Worm (Caenorhabditis elegans): ENCODE data around the gene Y69H2.15.
A peak's percentile ranks its signal among the peaks of the same experiment; 100 is the strongest.

Gene Y69H2.15

ce11 chrV:18586954-18587353, 39.7 kb downstream of the Y69H2.15 start:
- TF ChIP-seq lin-15B (tag; optimal IDR thresholded peaks at IDR 0.05) (no peak), unc-62 (GFP tag; optimal IDR thresholded peaks at IDR 0.05 in 1 of 2) (peak in 1 of 2 experiments; percentile 87), unc-62 (tag; optimal IDR thresholded peaks at IDR 0.05) (no peak)

- TF ChIP-seq php-3 (GFP tag; IDR thresholded peaks at IDR 0.05) (no peak), mxl-2 (GFP tag; conservative IDR thresholded peaks at IDR 0.05) (no peak), unc-62 (GFP tag; optimal IDR thresholded peaks at IDR 0.05 in 1 of 2) (peak in 1 of 2 experiments; percentile 97), unc-62 (tag; optimal IDR thresholded peaks at IDR 0.05) (no peak), F37D6.2 (tag; optimal IDR thresholded peaks at IDR 0.05) (no peak), Y75B8A.6 (GFP tag; IDR thresholded peaks at IDR 0.05) (no peak), T26A8.4 (GFP tag; IDR thresholded peaks at IDR 0.05) (no peak)
Observed at ce11 chrV:18585102-18585501, 41.6 kb downstream of the Y69H2.15 start.

ce11 chrV:18582358-18582757, 44.3 kb downstream of the Y69H2.15 start, which contains the start of gene txt-14:
TSS of gene txt-14 (plus strand) at chrV:18582658.
- TF ChIP-seq madf-9 (GFP tag; conservative IDR thresholded peaks at IDR 0.05): no peak

ce11 chrV:18581393-18582113, 45.1 kb downstream of the Y69H2.15 start:
- TF ChIP-seq ceh-20 (GFP tag; IDR thresholded peaks at IDR 0.05): 0 out of 2 replicates have a peak, but pooled peaks have one; percentile 13
- TF ChIP-seq hlh-30 (tag; optimal IDR thresholded peaks at IDR 0.05; ENCODE audit: insufficient read depth): peak; percentile 19
- no peak for TF ChIP-seq nhr-42 (GFP tag; IDR thresholded peaks at IDR 0.05)
- peak in 1 of 2 experiments; percentile 72 for TF ChIP-seq unc-62 (GFP tag; optimal IDR thresholded peaks at IDR 0.05 in 1 of 2)
- TF ChIP-seq unc-62 (tag; optimal IDR thresholded peaks at IDR 0.05): no peak
- TF ChIP-seq nhr-11 (tag; optimal IDR thresholded peaks at IDR 0.05): peak; percentile 59
- no peak for TF ChIP-seq nhr-41 (GFP tag; IDR thresholded peaks at IDR 0.05)
- peak in 1 of 2 experiments; percentile 48 for TF ChIP-seq daf-16 (GFP tag; optimal IDR thresholded peaks at IDR 0.05)
- no peak for TF ChIP-seq daf-16 (tag; optimal IDR thresholded peaks at IDR 0.05)

- TF ChIP-seq dmd-9 (GFP tag; IDR thresholded peaks at IDR 0.05): no peak
- no peak for TF ChIP-seq lin-15B (tag; optimal IDR thresholded peaks at IDR 0.05)
- no peak for TF ChIP-seq R02D3.7 (tag; optimal IDR thresholded peaks at IDR 0.05)
Observed at ce11 chrV:18579684-18580083, 47.0 kb downstream of the Y69H2.15 start, which contains the start of gene Y51A2D.13. TSS of gene Y51A2D.13 (minus strand) at chrV:18579784.

ce11 chrV:18578306-18578705, 48.4 kb downstream of the Y69H2.15 start:
- TF ChIP-seq daf-16 (GFP tag; optimal IDR thresholded peaks at IDR 0.05) (no peak), daf-16 (tag; optimal IDR thresholded peaks at IDR 0.05) (peak; percentile 77), fos-1 (tag; optimal IDR thresholded peaks at IDR 0.05) (no peak), hlh-30 (tag; optimal IDR thresholded peaks at IDR 0.05; ENCODE audit: insufficient read depth) (peak; percentile 13), Y75B8A.6 (GFP tag; IDR thresholded peaks at IDR 0.05) (no peak), unc-62 (GFP tag; optimal IDR thresholded peaks at IDR 0.05 in 1 of 2) (peak in 1 of 2 experiments; percentile 77), unc-62 (tag; optimal IDR thresholded peaks at IDR 0.05) (no peak), Y105C5A.15 (GFP tag; IDR thresholded peaks at IDR 0.05) (no peak), zip-11 (GFP tag; IDR thresholded peaks at IDR 0.05) (no peak), Y5F2A.4 (GFP tag; optimal IDR thresholded peaks at IDR 0.05) (no peak), hlh-11 (tag; optimal IDR thresholded peaks at IDR 0.05) (peak; percentile 63), ceh-82 (tag; optimal IDR thresholded peaks at IDR 0.05) (no peak), dmd-8 (GFP tag; IDR thresholded peaks at IDR 0.05) (no peak), ztf-11 (tag; optimal IDR thresholded peaks at IDR 0.05) (no peak), nhr-102 (tag; optimal IDR thresholded peaks at IDR 0.05) (peak; percentile 3), hmg-1.1 (GFP tag; IDR thresholded peaks at IDR 0.05) (0 out of 2 replicates have a peak, but pooled peaks have one; percentile 9), dve-1 (tag; optimal IDR thresholded peaks at IDR 0.05; ENCODE audit: insufficient read depth) (peak; percentile 77), zag-1 (tag; optimal IDR thresholded peaks at IDR 0.05) (no peak), spr-3 (GFP tag; optimal IDR thresholded peaks at IDR 0.05) (no peak)
